Fruit fly (Drosophila melanogaster) whole organism, embryonic: ENCODE results near the gene Mkp3.

Source experiments
- Antp ChIP-seq: fragments of 200-800 bp; sonication (Bioruptor generic); optimal IDR thresholded peaks from 3 replicates; lab custom pipeline; 2016; ENCODE audit warnings: missing biosample characterization, missing genetic modification characterization
- Atf-2 ChIP-seq: fragments of 200-800 bp; sonication (Bioruptor generic); optimal IDR thresholded peaks from 2 replicates; lab custom pipeline; 2016; ENCODE audit warnings: missing biosample characterization, missing genetic modification characterization
- Bdp1 ChIP-seq: fragments of 200-800 bp; sonication (Bioruptor generic); optimal IDR thresholded peaks from 3 replicates; lab custom pipeline; 2016; ENCODE audit warnings: missing biosample characterization, missing genetic modification characterization
- Bgb ChIP-seq: fragments of 200-800 bp; sonication (Bioruptor generic); IDR thresholded peaks from 2 replicates; pipeline ENCODE4 v1.3.6; 2022; ENCODE audit warnings: missing biosample characterization, missing genetic modification characterization; ENCODE audit not compliant: partially characterized antibody
- CG12071 ChIP-seq: fragments of 200-800 bp; sonication (Bioruptor generic); optimal IDR thresholded peaks from 3 replicates; lab custom pipeline; 2018; ENCODE audit warnings: missing biosample characterization, mild to moderate bottlenecking, missing genetic modification characterization
- CG12219 ChIP-seq: fragments of 200-800 bp; sonication (Bioruptor generic); optimal IDR thresholded peaks from 3 replicates; lab custom pipeline; 2018; ENCODE audit warnings: missing biosample characterization, mild to moderate bottlenecking, missing genetic modification characterization
- CG14965 ChIP-seq: fragments of 200-800 bp; sonication (Bioruptor generic); optimal IDR thresholded peaks from 2 replicates; lab custom pipeline; 2016; ENCODE audit warnings: missing biosample characterization, missing genetic modification characterization, borderline replicate concordance
- CG17802 ChIP-seq: fragments of 200-800 bp; sonication (Bioruptor generic); optimal IDR thresholded peaks from 2 replicates; lab custom pipeline; 2018; ENCODE audit warnings: missing biosample characterization, mild to moderate bottlenecking, missing genetic modification characterization, moderate library complexity
- CG2129 ChIP-seq: fragments of 200-800 bp; sonication (Bioruptor generic); IDR thresholded peaks from 2 replicates; pipeline ENCODE4 v1.3.6; 2022; ENCODE audit warnings: missing biosample characterization, missing genetic modification characterization; ENCODE audit not compliant: partially characterized antibody
- CG2678 ChIP-seq: fragments of 200-800 bp; sonication (Bioruptor generic); optimal IDR thresholded peaks from 3 replicates; lab custom pipeline; 2019; ENCODE audit warnings: missing biosample characterization, mild to moderate bottlenecking, missing genetic modification characterization, moderate library complexity
- CG33213 ChIP-seq: fragments of 200-800 bp; sonication (Bioruptor generic); optimal IDR thresholded peaks from 3 replicates; lab custom pipeline; 2016; ENCODE audit warnings: missing biosample characterization, missing genetic modification characterization
- CG34224 ChIP-seq: fragments of 200-800 bp; sonication (Bioruptor generic); IDR thresholded peaks from 3 replicates; pipeline ENCODE4 v1.3.6; 2022; ENCODE audit warnings: missing biosample characterization, missing genetic modification characterization; ENCODE audit not compliant: partially characterized antibody
- CG3995 ChIP-seq: fragments of 200-800 bp; sonication (Bioruptor generic); optimal IDR thresholded peaks from 3 replicates; lab custom pipeline; 2016; ENCODE audit warnings: missing biosample characterization, missing genetic modification characterization
- CG5245 ChIP-seq: fragments of 200-800 bp; sonication (Bioruptor generic); optimal IDR thresholded peaks from 3 replicates; lab custom pipeline; 2016; ENCODE audit warnings: missing biosample characterization, missing genetic modification characterization
- CG7271 ChIP-seq: fragments of 200-800 bp; sonication (Bioruptor generic); optimal IDR thresholded peaks from 2 replicates; lab custom pipeline; 2018; ENCODE audit warnings: missing biosample characterization, mild to moderate bottlenecking, missing genetic modification characterization, moderate library complexity
- CG7556 ChIP-seq: fragments of 200-800 bp; sonication (Bioruptor generic); optimal IDR thresholded peaks from 2 replicates; lab custom pipeline; 2017; ENCODE audit warnings: missing biosample characterization, mild to moderate bottlenecking, missing genetic modification characterization
- CG7786 ChIP-seq: fragments of 200-800 bp; sonication (Bioruptor generic); optimal IDR thresholded peaks from 2 replicates; lab custom pipeline; 2016; ENCODE audit warnings: missing biosample characterization, missing genetic modification characterization
- CG7839 ChIP-seq: fragments of 200-800 bp; sonication (Bioruptor generic); optimal IDR thresholded peaks from 3 replicates; lab custom pipeline; 2018; ENCODE audit warnings: missing biosample characterization, mild to moderate bottlenecking, missing genetic modification characterization, moderate library complexity
- CG9876 ChIP-seq: fragments of 200-800 bp; sonication (Bioruptor generic); optimal IDR thresholded peaks from 2 replicates; lab custom pipeline; 2016; ENCODE audit warnings: missing biosample characterization, missing genetic modification characterization
- D19A ChIP-seq: fragments of 200-800 bp; optimal IDR thresholded peaks from 3 replicates; lab custom pipeline; 2019; ENCODE audit warnings: missing biosample characterization, mild to moderate bottlenecking, missing genetic modification characterization, moderate library complexity
- Doc3 ChIP-seq: fragments of 200-800 bp; sonication (Bioruptor generic); IDR thresholded peaks from 3 replicates; pipeline ENCODE4 v1.3.6; 2022; ENCODE audit warnings: missing biosample characterization, missing genetic modification characterization; ENCODE audit not compliant: partially characterized antibody
- E2f2 ChIP-seq: fragments of 200-800 bp; sonication (Bioruptor generic); IDR thresholded peaks from 2 replicates; pipeline ENCODE4 v1.3.6; 2022; ENCODE audit warnings: missing biosample characterization, missing genetic modification characterization
- Fer2 ChIP-seq: fragments of 200-800 bp; sonication (Bioruptor generic); optimal IDR thresholded peaks from 2 replicates; lab custom pipeline; 2018; ENCODE audit warnings: missing biosample characterization, mild to moderate bottlenecking, missing genetic modification characterization, moderate library complexity
- Gsc ChIP-seq: fragments of 200-800 bp; sonication (Bioruptor generic); IDR thresholded peaks from 2 replicates; pipeline ENCODE4 v1.3.6; 2022; ENCODE audit warnings: missing biosample characterization, missing genetic modification characterization
- Hr39 ChIP-seq: fragments of >200 bp; optimal IDR thresholded peaks from 2 replicates; lab custom pipeline; 2017
- Kr ChIP-seq: fragments of 200-800 bp; sonication (Bioruptor generic); optimal IDR thresholded peaks from 2 replicates; lab custom pipeline; 2017; ENCODE audit warnings: missing biosample characterization, mild to moderate bottlenecking, missing genetic modification characterization
- Med ChIP-seq: fragments of 200-800 bp; sonication (Bioruptor generic); peaks from one replicate; lab custom pipeline; 2016; ENCODE audit warnings: missing biosample characterization, missing genetic modification characterization, mild to moderate bottlenecking, inconsistent platforms, moderate library complexity
- Mrtf ChIP-seq: fragments of 200-800 bp; sonication (Bioruptor generic); IDR thresholded peaks from 3 replicates; pipeline ENCODE4 v1.3.6; 2022; ENCODE audit warnings: missing biosample characterization, missing genetic modification characterization
- NC2β ChIP-seq: fragments of 200-800 bp; sonication (Bioruptor generic); optimal IDR thresholded peaks from 2 replicates; lab custom pipeline; 2016; ENCODE audit warnings: missing biosample characterization, missing genetic modification characterization
- Taf1 ChIP-seq: fragments of 200-800 bp; sonication (Bioruptor generic); IDR thresholded peaks from 2 replicates; pipeline ENCODE4 v1.3.6; 2022; ENCODE audit warnings: missing biosample characterization, missing genetic modification characterization
- ara ChIP-seq: fragments of 200-800 bp; sonication (Bioruptor generic); IDR thresholded peaks from 2 replicates; pipeline ENCODE4 v1.3.6; 2022; ENCODE audit warnings: missing biosample characterization, missing genetic modification characterization
- bsh ChIP-seq, 2 experiments: fragments of 200-800 bp; sonication (Bioruptor generic); optimal IDR thresholded peaks; 2 replicates each; lab custom pipeline; 2017 to 2018; ENCODE audit warnings: mild to moderate bottlenecking in 2 of 2, missing biosample characterization in 2 of 2, missing genetic modification characterization in 2 of 2, moderate library complexity in 1 of 2
- cas ChIP-seq: fragments of 200-800 bp; sonication (Bioruptor generic); IDR thresholded peaks from 2 replicates; pipeline ENCODE4 v1.3.6; 2022; ENCODE audit warnings: missing biosample characterization, missing genetic modification characterization
- cato ChIP-seq: fragments of 200-800 bp; sonication (Bioruptor generic); optimal IDR thresholded peaks from 2 replicates; lab custom pipeline; 2016; ENCODE audit warnings: missing biosample characterization, missing genetic modification characterization, borderline replicate concordance
- chif ChIP-seq, 2 experiments: fragments of 200-800 bp; sonication (Bioruptor generic); optimal IDR thresholded peaks; 3 replicates each; lab custom pipeline; 2016; ENCODE audit warnings: missing biosample characterization in 2 of 2, missing genetic modification characterization in 2 of 2
- ci ChIP-seq: fragments of 200-800 bp; sonication (Bioruptor generic); IDR thresholded peaks from 3 replicates; pipeline ENCODE4 v1.3.6; 2022; ENCODE audit warnings: missing biosample characterization, missing genetic modification characterization
- dimm ChIP-seq: fragments of 200-800 bp; sonication (Bioruptor generic); IDR thresholded peaks from 2 replicates; pipeline ENCODE4 v1.3.6; 2022; ENCODE audit warnings: missing biosample characterization, missing genetic modification characterization
- exex ChIP-seq: fragments of 200-800 bp; sonication (Bioruptor generic); optimal IDR thresholded peaks from 4 replicates; lab custom pipeline; 2018; ENCODE audit warnings: missing biosample characterization, mild to moderate bottlenecking, missing genetic modification characterization, moderate library complexity
- fd3F ChIP-seq: fragments of 200-800 bp; sonication (Bioruptor generic); optimal IDR thresholded peaks from 2 replicates; lab custom pipeline; 2018; ENCODE audit warnings: missing biosample characterization, mild to moderate bottlenecking, missing genetic modification characterization, moderate library complexity
- ham ChIP-seq: fragments of 200-800 bp; sonication (Bioruptor generic); IDR thresholded peaks from 2 replicates; pipeline ENCODE4 v1.3.6; 2022; ENCODE audit warnings: missing biosample characterization, missing genetic modification characterization
- lbe ChIP-seq: fragments of 200-800 bp; sonication (Bioruptor generic); optimal IDR thresholded peaks from 2 replicates; lab custom pipeline; 2016; ENCODE audit warnings: missing biosample characterization, mild to moderate bottlenecking, missing genetic modification characterization
- mam ChIP-seq: fragments of 200-800 bp; sonication (Bioruptor generic); optimal IDR thresholded peaks from 3 replicates; lab custom pipeline; 2016; ENCODE audit warnings: missing biosample characterization, missing genetic modification characterization
- onecut ChIP-seq: fragments of 200-800 bp; sonication (Bioruptor generic); IDR thresholded peaks from 2 replicates; pipeline ENCODE4 v1.3.6; 2022; ENCODE audit warnings: missing biosample characterization, missing genetic modification characterization
- peb ChIP-seq: fragments of 200-800 bp; sonication (Bioruptor generic); IDR thresholded peaks from 2 replicates; pipeline ENCODE4 v1.3.6; 2022; ENCODE audit warnings: missing biosample characterization, missing genetic modification characterization
- ranshi ChIP-seq: fragments of 200-800 bp; sonication (Bioruptor generic); IDR thresholded peaks from 2 replicates; pipeline ENCODE4 v1.3.6; 2022; ENCODE audit warnings: missing biosample characterization, missing genetic modification characterization
- sisA ChIP-seq: fragments of 200-800 bp; sonication (Bioruptor generic); IDR thresholded peaks from 2 replicates; pipeline ENCODE4 v1.3.6; 2022; ENCODE audit warnings: missing biosample characterization, missing genetic modification characterization
- tll ChIP-seq, 2 experiments: fragments of 200-800 bp in 1 of 2; fragments of >200 bp in 1 of 2; sonication (Bioruptor generic) in 1 of 2; optimal IDR thresholded peaks; 2 replicates each; lab custom pipeline; 2017 to 2019; ENCODE audit warnings: missing biosample characterization in 2 of 2, missing genetic modification characterization in 2 of 2, mild to moderate bottlenecking in 1 of 2, moderate library complexity in 1 of 2
- toy ChIP-seq: fragments of 200-800 bp; sonication (Bioruptor generic); IDR thresholded peaks from 2 replicates; pipeline ENCODE4 v1.3.6; 2022; ENCODE audit warnings: missing biosample characterization, missing genetic modification characterization
- twi ChIP-seq: fragments of 200-800 bp; optimal IDR thresholded peaks from 2 replicates; lab custom pipeline; 2019; ENCODE audit warnings: missing biosample characterization, mild to moderate bottlenecking, missing genetic modification characterization, moderate library complexity
- vnd ChIP-seq: fragments of 200-800 bp; sonication (Bioruptor generic); IDR thresholded peaks from 3 replicates; pipeline ENCODE4 v1.3.6; 2022; ENCODE audit warnings: missing biosample characterization, missing genetic modification characterization; ENCODE audit not compliant: partially characterized antibody
- yki ChIP-seq: fragments of >200 bp; optimal IDR thresholded peaks from 3 replicates; lab custom pipeline; 2018
- zf30C ChIP-seq: fragments of 200-800 bp; sonication (Bioruptor generic); optimal IDR thresholded peaks from 3 replicates; lab custom pipeline; 2018; ENCODE audit warnings: missing biosample characterization, mild to moderate bottlenecking, missing genetic modification characterization

The Mkp3 gene

dm6 chr3L:19043464-19044034, 42.7 kb downstream of the Mkp3 start (continued):
- peak; percentile 14 for TF ChIP-seq Med (GFP tag; lab: Kevin White, UChicago)
- no peak for TF ChIP-seq Bdp1 (GFP tag; lab: Kevin White, UChicago)
- no peak for TF ChIP-seq bsh (GFP tag; optimal IDR thresholded peaks at IDR 0.05; lab: Kevin White, UChicago)
- TF ChIP-seq Fer2 (tag; lab: Kevin White, UChicago): no peak
- no peak for TF ChIP-seq yki (lab: Kevin White, UChicago)
- TF ChIP-seq onecut (GFP tag; lab: Robert Waterston, UW): no peak
- no peak for TF ChIP-seq Atf-2 (GFP tag; lab: Kevin White, UChicago)
- TF ChIP-seq Mrtf (GFP tag; lab: Robert Waterston, UW): no peak
- no peak for TF ChIP-seq CG12071
- no peak for TF ChIP-seq NC2β
- TF ChIP-seq ranshi: no peak
- no peak for TF ChIP-seq CG34224
- no peak for TF ChIP-seq vnd
- TF ChIP-seq Antp: no peak
- TF ChIP-seq lbe (GFP tag; lab: Kevin White, UChicago): no peak
- TF ChIP-seq ara (GFP tag; lab: Robert Waterston, UW): no peak
- no peak for TF ChIP-seq CG7786 (GFP tag; lab: Kevin White, UChicago)
- TF ChIP-seq peb (GFP tag; lab: Robert Waterston, UW): no peak
- TF ChIP-seq tll (GFP tag; optimal IDR thresholded peaks at IDR 0.05; lab: Kevin White, UChicago): peak in 1 of 2 experiments; percentile 91
- TF ChIP-seq sisA (GFP tag; lab: Robert Waterston, UW): no peak
- TF ChIP-seq CG17802 (tag; lab: Kevin White, UChicago): no peak
- TF ChIP-seq cas (GFP tag; lab: Robert Waterston, UW): no peak
- no peak for TF ChIP-seq Doc3 (GFP tag; lab: Robert Waterston, UW)
- TF ChIP-seq toy: no peak
- TF ChIP-seq fd3F (GFP tag; lab: Kevin White, UChicago): no peak
- TF ChIP-seq CG7271 (tag; lab: Kevin White, UChicago): no peak
- TF ChIP-seq Taf1 (GFP tag; lab: Robert Waterston, UW): no peak
- no peak for TF ChIP-seq CG2678 (tag; lab: Kevin White, UChicago)
- no peak for TF ChIP-seq mam
- TF ChIP-seq CG7839 (tag; lab: Kevin White, UChicago): no peak
- TF ChIP-seq ci (GFP tag; lab: Robert Waterston, UW): 0 out of 3 replicates have a peak, but pooled peaks have one; percentile 12
- TF ChIP-seq exex: no peak
- TF ChIP-seq chif (GFP tag; optimal IDR thresholded peaks at IDR 0.05; lab: Kevin White, UChicago): no peak
- no peak for TF ChIP-seq Bgb (GFP tag; lab: Robert Waterston, UW)
- TF ChIP-seq dimm: no peak
- TF ChIP-seq Gsc (GFP tag; lab: Robert Waterston, UW): no peak
- no peak for TF ChIP-seq ham (GFP tag; lab: Robert Waterston, UW)
- TF ChIP-seq CG12219 (GFP tag; lab: Kevin White, UChicago): no peak
- no peak for TF ChIP-seq Hr39
- TF ChIP-seq E2f2: no peak
- no peak for TF ChIP-seq CG5245 (GFP tag; lab: Kevin White, UChicago)
- no peak for TF ChIP-seq CG7556 (GFP tag; lab: Kevin White, UChicago)
- TF ChIP-seq cato (GFP tag; lab: Kevin White, UChicago): no peak
- TF ChIP-seq CG2129 (GFP tag; lab: Robert Waterston, UW): no peak
- TF ChIP-seq twi (tag; lab: Kevin White, UChicago): peak; percentile 72
- TF ChIP-seq zf30C (GFP tag; lab: Kevin White, UChicago): peak; percentile 48
- TF ChIP-seq CG14965 (GFP tag; lab: Kevin White, UChicago): no peak
- no peak for TF ChIP-seq CG33213 (GFP tag; lab: Kevin White, UChicago)
- peak; percentile 60 for TF ChIP-seq D19A (tag; lab: Kevin White, UChicago)
- no peak for TF ChIP-seq CG3995 (GFP tag; lab: Kevin White, UChicago)
- peak; percentile 35 for TF ChIP-seq Kr (GFP tag; lab: Kevin White, UChicago)
- no peak for TF ChIP-seq CG9876 (GFP tag; lab: Kevin White, UChicago)
